Worm (Caenorhabditis elegans): ENCODE measurements around the gene dro-1.

DNA sequence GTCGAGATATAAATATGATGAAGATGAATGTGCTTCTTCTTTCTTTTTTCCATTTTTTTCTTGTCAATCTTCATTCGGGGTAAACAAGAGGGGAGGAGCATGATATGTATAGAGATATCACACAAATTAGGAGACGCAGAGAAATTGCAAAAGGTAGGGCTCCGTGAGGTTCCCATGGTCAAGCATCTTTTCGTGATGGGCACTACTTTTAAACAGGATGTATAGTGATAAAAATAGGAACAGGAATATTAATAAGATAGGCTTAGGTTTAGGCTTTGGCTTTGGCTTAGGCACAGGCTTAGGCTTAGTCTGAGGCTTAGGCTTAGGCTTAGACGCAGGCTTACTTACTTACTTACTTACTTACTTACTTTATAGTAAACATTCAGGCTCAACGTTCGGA lies 17.7 kb upstream of the dro-1 start, which contains the start of gene F53A2.1:
- TF ChIP-seq snpc-4 (tag; optimal IDR thresholded peaks at IDR 0.05), result no peak
- no peak for TF ChIP-seq madf-5 (GFP tag; IDR thresholded peaks at IDR 0.05)
- no peak for TF ChIP-seq lin-15B (tag; optimal IDR thresholded peaks at IDR 0.05)
- no peak for TF ChIP-seq ces-1 (GFP tag; optimal IDR thresholded peaks at IDR 0.05)
- TF ChIP-seq nhr-76 (tag; optimal IDR thresholded peaks at IDR 0.05), result no peak
- TF ChIP-seq Y75B8A.6 (GFP tag; IDR thresholded peaks at IDR 0.05), result no peak
- no peak for TF ChIP-seq lin-39 (tag; optimal IDR thresholded peaks at IDR 0.05)
- no peak for TF ChIP-seq nhr-25 (tag; optimal IDR thresholded peaks at IDR 0.05; ENCODE audit: borderline replicate concordance, insufficient read depth)
- TF ChIP-seq lsy-2 (tag; optimal IDR thresholded peaks at IDR 0.05), result no peak
- TF ChIP-seq vab-7 (GFP tag; IDR thresholded peaks at IDR 0.05), result no peak
- TF ChIP-seq fkh-10 (GFP tag; optimal IDR thresholded peaks at IDR 0.05), result no peak
- TF ChIP-seq unc-39 (tag; optimal IDR thresholded peaks at IDR 0.05), result no peak
- no peak for TF ChIP-seq dpl-1 (GFP tag; optimal IDR thresholded peaks at IDR 0.05)
- TF ChIP-seq lim-7 (GFP tag; IDR thresholded peaks at IDR 0.05), result no peak

Measured in whole organism, L4 larva.